Fruit fly (Drosophila melanogaster): ENCODE measurements around the gene cm.
A peak's percentile ranks its signal among the peaks of the same experiment; 100 is the strongest.

cm gene

dm6 chrX:6998492-6998852 lies 12.5 kb downstream of the cm start, which contains the start of gene Inx2 (continued):
- TF ChIP-seq CG6813 (GFP tag; optimal IDR thresholded peaks at IDR 0.05), result peak; percentile 14
- TF ChIP-seq zen2 (GFP tag; IDR thresholded peaks at IDR 0.05; ENCODE audit: partially characterized antibody), result peak; percentile 71; the same call in 2 of the 3 replicates
- no peak for TF ChIP-seq Abd-B (GFP tag; optimal IDR thresholded peaks at IDR 0.05)
- TF ChIP-seq E2f2 (GFP tag; IDR thresholded peaks at IDR 0.05), result peak; percentile 31; the same call in 1 of the 2 replicates
- 0 out of 2 replicates have a peak, but pooled peaks have one; percentile 9 for TF ChIP-seq CG32767 (GFP tag; IDR thresholded peaks at IDR 0.05)
- TF ChIP-seq ranshi (GFP tag; IDR thresholded peaks at IDR 0.05), result no peak; the same call in 1 of the 2 replicates
- no peak for TF ChIP-seq CG8290 (GFP tag; optimal IDR thresholded peaks at IDR 0.05)
- TF ChIP-seq CG8290 (tag; optimal IDR thresholded peaks at IDR 0.05), result peak in 1 of 2 experiments; percentile 83
- TF ChIP-seq CG2199 (GFP tag; IDR thresholded peaks at IDR 0.05), result peak; percentile 79
- peak; percentile 23 for TF ChIP-seq CG6254 (GFP tag; optimal IDR thresholded peaks at IDR 0.05)
- TF ChIP-seq HHEX (GFP tag; optimal IDR thresholded peaks at IDR 0.05), result peak; percentile 54
- peak; percentile 34; the same call in 1 of the 2 replicates for TF ChIP-seq CG17328 (GFP tag; IDR thresholded peaks at IDR 0.05)
- TF ChIP-seq hth (optimal IDR thresholded peaks at IDR 0.05), result no peak
- TF ChIP-seq CG17385 (GFP tag; optimal IDR thresholded peaks at IDR 0.05), result peak; percentile 48
- no peak for TF ChIP-seq CG2678 (tag; optimal IDR thresholded peaks at IDR 0.05)
- peak; percentile 43 for TF ChIP-seq Nf-YC (tag; optimal IDR thresholded peaks at IDR 0.05)
- TF ChIP-seq PHDP (tag; optimal IDR thresholded peaks at IDR 0.05), result peak; percentile 25
- no peak for TF ChIP-seq dmrt99B (tag; optimal IDR thresholded peaks at IDR 0.05)
- peak; percentile 11 for TF ChIP-seq Nf-YB (GFP tag; optimal IDR thresholded peaks at IDR 0.05)
- no peak for TF ChIP-seq CG32772 (GFP tag; IDR thresholded peaks at IDR 0.05)
- no peak for TF ChIP-seq MESR4 (GFP tag; optimal IDR thresholded peaks at IDR 0.05)
- TF ChIP-seq pan (optimal IDR thresholded peaks at IDR 0.05), result no peak
- TF ChIP-seq pan (GFP tag; optimal IDR thresholded peaks at IDR 0.05 in 1 of 2, IDR thresholded peaks at IDR 0.05 in 1 of 2), result peak in 1 of 2 experiments; percentile 20
- no peak for TF ChIP-seq B-H1 (GFP tag; IDR thresholded peaks at IDR 0.05)
- no peak for TF ChIP-seq CG17361 (GFP tag; IDR thresholded peaks at IDR 0.05)
- peak; percentile 65 for TF ChIP-seq yki (optimal IDR thresholded peaks at IDR 0.05)
- peak; percentile 34 for TF ChIP-seq CG31365 (tag; optimal IDR thresholded peaks at IDR 0.05)
- TF ChIP-seq exex (tag; optimal IDR thresholded peaks at IDR 0.05), result peak; percentile 38
- TF ChIP-seq B-H2 (GFP tag; optimal IDR thresholded peaks at IDR 0.05), result peak; percentile 62
- no peak for TF ChIP-seq ems (GFP tag; optimal IDR thresholded peaks at IDR 0.05)
- TF ChIP-seq Stat92E (GFP tag; optimal IDR thresholded peaks at IDR 0.05), result peak in 1 of 3 experiments; percentile 47
- TF ChIP-seq ash1 (GFP tag; optimal IDR thresholded peaks at IDR 0.05), result peak; percentile 22
- TF ChIP-seq Jarid2 (GFP tag; optimal IDR thresholded peaks at IDR 0.05), result peak; percentile 99
- TF ChIP-seq seq (GFP tag; IDR thresholded peaks at IDR 0.05), result peak; percentile 62; the same call in 1 of the 2 replicates
- TF ChIP-seq sens-2 (GFP tag; IDR thresholded peaks at IDR 0.05), result no peak
- TF ChIP-seq ac (GFP tag; optimal IDR thresholded peaks at IDR 0.05), result peak; percentile 18
- TF ChIP-seq CG12071 (GFP tag; optimal IDR thresholded peaks at IDR 0.05), result peak; percentile 31
- peak; percentile 10 for TF ChIP-seq CG11398 (GFP tag; optimal IDR thresholded peaks at IDR 0.05)
- no peak for TF ChIP-seq jing (GFP tag; optimal IDR thresholded peaks at IDR 0.05)
- TF ChIP-seq caup (GFP tag; optimal IDR thresholded peaks at IDR 0.05; ENCODE audit: severe bottlenecking), result peak; percentile 68
- TF ChIP-seq crol (GFP tag; IDR thresholded peaks at IDR 0.05), result peak; percentile 99
- TF ChIP-seq Dfd (GFP tag; optimal IDR thresholded peaks at IDR 0.05), result no peak
- peak; percentile 41 for TF ChIP-seq tap (tag; optimal IDR thresholded peaks at IDR 0.05)
- peak; percentile 58 for TF ChIP-seq CrebB (tag; optimal IDR thresholded peaks at IDR 0.05)
- TF ChIP-seq Trl (optimal IDR thresholded peaks at IDR 0.05), result peak; percentile 88 to 94
- TF ChIP-seq Trl (GFP tag; optimal IDR thresholded peaks at IDR 0.05), result peak; percentile 57
- TF ChIP-seq slou (GFP tag; optimal IDR thresholded peaks at IDR 0.05), result no peak
- TF ChIP-seq Fer1 (GFP tag; optimal IDR thresholded peaks at IDR 0.05), result peak; percentile 72
- peak; percentile 52 for TF ChIP-seq gro (GFP tag; optimal IDR thresholded peaks at IDR 0.05)
- peak; percentile 58 for TF ChIP-seq sens (GFP tag)
- 0 out of 2 replicates have a peak, but pooled peaks have one; percentile 26 for TF ChIP-seq ato (GFP tag; IDR thresholded peaks at IDR 0.05; ENCODE audit: partially characterized antibody)
- TF ChIP-seq disco-r (GFP tag; optimal IDR thresholded peaks at IDR 0.05), result no peak
